Worm (Caenorhabditis elegans) whole organism, L4 larva: ENCODE results near the gene K11H12.10.

Experiments used
- F37D6.2 ChIP-seq: sonication (generic microtip); optimal IDR thresholded peaks from 2 replicates; lab custom pipeline; 2016; ENCODE audit warnings: mild to moderate bottlenecking, missing genetic modification characterization, missing compliant biosample characterization
- F49E8.2 ChIP-seq: sonication (generic microtip); optimal IDR thresholded peaks from 2 replicates; lab custom pipeline; 2016; ENCODE audit warnings: missing compliant biosample characterization, mild to moderate bottlenecking, missing genetic modification characterization, borderline replicate concordance
- dpl-1 ChIP-seq: fragments of 150-350 bp; optimal IDR thresholded peaks from 2 replicates; lab custom pipeline; 2014; ENCODE audit warnings: missing biosample characterization, missing genetic modification reagents, missing genetic modification characterization
- mdl-1 ChIP-seq, 2 experiments: fragments of 150-350 bp in 1 of 2; sonication (generic microtip) in 1 of 2; optimal IDR thresholded peaks; 2 replicates each; lab custom pipeline; 2014 to 2017; ENCODE audit warnings: missing biosample characterization in 2 of 2, missing genetic modification characterization in 2 of 2
- nhr-25 ChIP-seq: sonication (generic microtip); optimal IDR thresholded peaks from 2 replicates; lab custom pipeline; 2017; ENCODE audit warnings: missing genetic modification characterization, mild to moderate bottlenecking, missing compliant biosample characterization, antibody characterized with exemption, moderate library complexity, borderline replicate concordance; ENCODE audit not compliant: insufficient read depth
- ztf-7 ChIP-seq: fragments of 150-350 bp; optimal IDR thresholded peaks from 2 replicates; lab custom pipeline; 2014; ENCODE audit warnings: missing biosample characterization, missing genetic modification characterization

DNA sequence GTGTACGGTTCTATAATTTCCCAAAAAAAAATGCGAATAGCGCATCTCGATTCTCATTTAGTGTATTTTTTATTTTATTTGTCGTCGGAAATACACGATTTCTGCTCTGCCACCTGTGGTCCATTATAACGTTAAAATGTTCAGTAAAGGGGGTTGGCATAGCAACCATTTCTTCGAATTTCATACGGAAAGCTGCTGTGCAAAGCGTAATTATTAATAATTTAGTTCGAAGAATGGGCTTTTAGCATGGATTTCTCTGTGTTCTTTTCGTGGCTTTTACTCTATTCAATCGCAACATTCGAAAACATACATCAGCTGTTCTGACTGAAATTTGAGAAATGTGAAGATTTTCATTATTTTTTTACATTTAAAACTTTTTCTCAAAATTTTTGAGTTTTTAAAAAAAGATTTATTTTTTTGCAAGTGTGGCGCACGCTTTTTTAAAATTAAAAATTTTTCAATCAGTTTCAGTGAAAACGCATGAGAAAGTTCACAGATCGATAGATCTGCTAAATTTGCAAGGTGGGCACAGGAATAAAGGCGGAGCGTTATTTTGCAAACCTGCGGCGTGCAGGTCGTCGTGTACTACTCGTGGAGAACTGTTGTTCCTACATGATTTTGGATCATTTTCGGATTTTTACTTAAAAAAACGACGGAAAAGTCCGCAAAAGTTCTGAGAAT lies 17.2 kb upstream of the K11H12.10 start:
- TF ChIP-seq F49E8.2 (no peak), mdl-1 (tag; optimal IDR thresholded peaks at IDR 0.05; lab: Kevin White, UChicago) (no peak), nhr-25 (tag; lab: Kevin White, UChicago) (no peak), ztf-7 (no peak), F37D6.2 (tag; lab: Kevin White, UChicago) (no peak), dpl-1 (no peak)
